Worm (Caenorhabditis elegans): ENCODE measurements around the gene gtf-2H1.

The gtf-2H1 gene

DNA sequence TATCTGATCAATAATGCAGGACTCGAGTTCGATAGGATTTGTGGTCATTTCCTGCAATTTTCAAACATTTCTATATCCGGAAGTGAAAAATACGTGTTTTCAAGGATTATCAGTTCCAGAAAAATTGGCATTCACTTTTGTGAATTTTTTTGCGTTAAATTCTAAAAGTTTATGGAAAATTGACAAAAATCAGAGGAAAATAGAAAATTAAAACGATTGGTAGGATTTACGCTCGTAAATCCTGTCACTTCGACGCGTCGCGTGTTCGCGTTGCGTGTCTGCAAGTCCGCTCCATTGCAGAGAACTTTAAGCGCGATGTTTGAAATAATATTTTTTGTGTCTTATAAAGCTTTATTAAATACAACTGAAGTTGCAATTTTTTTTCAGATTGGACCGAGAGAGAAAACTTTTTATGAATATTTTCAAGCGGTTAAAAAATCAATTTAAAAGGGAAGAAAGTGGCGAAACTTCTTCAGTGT lies 23.8 kb upstream of the gtf-2H1 start, which contains the start of gene rcat-1 (continued):
- TF ChIP-seq ceh-30 (tag; optimal IDR thresholded peaks at IDR 0.05) (no peak), rnt-1 (tag; optimal IDR thresholded peaks at IDR 0.05) (peak; percentile 7), sox-4 (tag; optimal IDR thresholded peaks at IDR 0.05) (no peak), unc-42 (tag; optimal IDR thresholded peaks at IDR 0.05) (peak; percentile 67), zip-5 (tag; optimal IDR thresholded peaks at IDR 0.05) (no peak), ceh-34 (tag; optimal IDR thresholded peaks at IDR 0.05) (peak; percentile 48), fkh-6 (tag; optimal IDR thresholded peaks at IDR 0.05) (no peak), pha-2 (tag; optimal IDR thresholded peaks at IDR 0.05) (no peak), ceh-19 (GFP tag; optimal IDR thresholded peaks at IDR 0.05) (no peak), ceh-22 (tag; optimal IDR thresholded peaks at IDR 0.05) (no peak), ceh-18 (tag; optimal IDR thresholded peaks at IDR 0.05) (peak; percentile 23)

ce11 chrIV:252454-252853 lies 20.9 kb upstream of the gtf-2H1 start, which contains the start of gene grl-19:
TSS of gene grl-19 (minus strand) at chrIV:252554.
- TF ChIP-seq ets-4 (tag; optimal IDR thresholded peaks at IDR 0.05) (no peak), fkh-6 (tag; optimal IDR thresholded peaks at IDR 0.05) (no peak), nfya-1 (tag; optimal IDR thresholded peaks at IDR 0.05) (no peak), nhr-232 (tag; optimal IDR thresholded peaks at IDR 0.05) (no peak), sdc-2 (tag; optimal IDR thresholded peaks at IDR 0.05) (no peak), C08G9.2 (tag; optimal IDR thresholded peaks at IDR 0.05) (no peak), hlh-15 (tag; optimal IDR thresholded peaks at IDR 0.05) (no peak)

ce11 chrIV:247494-247893 lies 15.9 kb upstream of the gtf-2H1 start:
- TF ChIP-seq ceh-14 (tag; optimal IDR thresholded peaks at IDR 0.05) (no peak), C08G9.2 (tag; optimal IDR thresholded peaks at IDR 0.05) (no peak), pag-3 (tag; optimal IDR thresholded peaks at IDR 0.05; ENCODE audit: borderline replicate concordance) (no peak), ceh-19 (GFP tag; optimal IDR thresholded peaks at IDR 0.05) (no peak), ceh-45 (GFP tag; IDR thresholded peaks at IDR 0.05) (no peak), lim-6 (tag; optimal IDR thresholded peaks at IDR 0.05) (no peak), hlh-30 (tag; optimal IDR thresholded peaks at IDR 0.05; ENCODE audit: insufficient read depth) (peak; percentile 14), ttx-3 (tag; optimal IDR thresholded peaks at IDR 0.05) (no peak)

- no peak for TF ChIP-seq ceh-2 (tag; optimal IDR thresholded peaks at IDR 0.05)
These were observed 13.3 kb upstream of the gtf-2H1 start, which contains the start of gene aass-1 for ce11 chrIV:244843-245242. TSS of gene aass-1 (plus strand) at chrIV:245143.

ce11 chrIV:244278-244677 lies 12.7 kb upstream of the gtf-2H1 start:
- TF ChIP-seq mec-3 (tag; optimal IDR thresholded peaks at IDR 0.05; ENCODE audit: borderline replicate concordance) = no peak
- no peak for TF ChIP-seq lin-11 (tag; optimal IDR thresholded peaks at IDR 0.05)
- TF ChIP-seq ztf-16 (tag; optimal IDR thresholded peaks at IDR 0.05) = no peak
- TF ChIP-seq gmeb-2 (tag; optimal IDR thresholded peaks at IDR 0.05) = no peak
- TF ChIP-seq unc-42 (tag; optimal IDR thresholded peaks at IDR 0.05) = no peak
- no peak for TF ChIP-seq ahr-1 (tag; optimal IDR thresholded peaks at IDR 0.05)
- TF ChIP-seq ceh-24 (tag; optimal IDR thresholded peaks at IDR 0.05) = no peak
- TF ChIP-seq ets-4 (tag; optimal IDR thresholded peaks at IDR 0.05) = no peak
- no peak for TF ChIP-seq tbx-2 (tag; optimal IDR thresholded peaks at IDR 0.05)
- TF ChIP-seq ceh-30 (tag; optimal IDR thresholded peaks at IDR 0.05) = no peak
- TF ChIP-seq ceh-34 (tag; optimal IDR thresholded peaks at IDR 0.05) = no peak
- TF ChIP-seq syd-9 (tag; optimal IDR thresholded peaks at IDR 0.05) = no peak
- TF ChIP-seq ceh-2 (tag; optimal IDR thresholded peaks at IDR 0.05) = no peak
- no peak for TF ChIP-seq pat-9 (tag; optimal IDR thresholded peaks at IDR 0.05)
- TF ChIP-seq pros-1 (tag; optimal IDR thresholded peaks at IDR 0.05) = no peak
- no peak for TF ChIP-seq nhr-11 (tag; optimal IDR thresholded peaks at IDR 0.05)
- no peak for TF ChIP-seq pha-2 (tag; optimal IDR thresholded peaks at IDR 0.05)

Data from whole organism, late embryonic.